Fruit fly (Drosophila melanogaster) whole organism, embryonic: ENCODE results near the gene Cbp20.

Experiments used
- Ada2b ChIP-seq: fragments of 200-800 bp; sonication (Bioruptor generic); IDR thresholded peaks from 2 replicates; pipeline ENCODE4 v1.3.6; 2022; ENCODE audit warnings: missing biosample characterization, missing genetic modification characterization
- Bgb ChIP-seq: fragments of 200-800 bp; sonication (Bioruptor generic); IDR thresholded peaks from 2 replicates; pipeline ENCODE4 v1.3.6; 2022; ENCODE audit warnings: missing biosample characterization, missing genetic modification characterization; ENCODE audit not compliant: partially characterized antibody
- CG11085 ChIP-seq: fragments of 200-800 bp; sonication (Bioruptor generic); IDR thresholded peaks from 2 replicates; pipeline ENCODE4 v1.3.6; 2022; ENCODE audit warnings: missing biosample characterization, missing genetic modification characterization
- CG11398 ChIP-seq: fragments of 200-800 bp; sonication (Bioruptor generic); optimal IDR thresholded peaks from 2 replicates; lab custom pipeline; 2016; ENCODE audit warnings: missing biosample characterization, missing genetic modification characterization
- CG12391 ChIP-seq: fragments of 200-800 bp; sonication (Bioruptor generic); optimal IDR thresholded peaks from 3 replicates; lab custom pipeline; 2018; ENCODE audit warnings: missing biosample characterization, mild to moderate bottlenecking, missing genetic modification characterization, moderate library complexity
- CG12744 ChIP-seq: fragments of 200-800 bp; sonication (Bioruptor generic); optimal IDR thresholded peaks from 2 replicates; lab custom pipeline; 2016; ENCODE audit warnings: missing biosample characterization, missing genetic modification characterization
- CG15011 ChIP-seq: fragments of 200-800 bp; sonication (Bioruptor generic); optimal IDR thresholded peaks from 3 replicates; lab custom pipeline; 2018; ENCODE audit warnings: missing biosample characterization, mild to moderate bottlenecking, missing genetic modification characterization
- CG15073 ChIP-seq: fragments of 200-800 bp; sonication (Bioruptor generic); optimal IDR thresholded peaks from 2 replicates; lab custom pipeline; 2016; ENCODE audit warnings: missing biosample characterization, missing genetic modification characterization
- CG1602 ChIP-seq: fragments of 200-800 bp; sonication (Bioruptor generic); optimal IDR thresholded peaks from 3 replicates; lab custom pipeline; 2016; ENCODE audit warnings: missing biosample characterization, missing genetic modification characterization
- CG16815 ChIP-seq: fragments of 200-800 bp; sonication (Bioruptor generic); optimal IDR thresholded peaks from 3 replicates; lab custom pipeline; 2017; ENCODE audit warnings: missing biosample characterization, mild to moderate bottlenecking, missing genetic modification characterization
- CG17359 ChIP-seq: fragments of 200-800 bp; sonication (Bioruptor generic); optimal IDR thresholded peaks from 3 replicates; lab custom pipeline; 2018; ENCODE audit warnings: missing biosample characterization, mild to moderate bottlenecking, missing genetic modification characterization, moderate library complexity
- CG17802 ChIP-seq: fragments of 200-800 bp; sonication (Bioruptor generic); optimal IDR thresholded peaks from 2 replicates; lab custom pipeline; 2018; ENCODE audit warnings: missing biosample characterization, mild to moderate bottlenecking, missing genetic modification characterization, moderate library complexity
- CG2712 ChIP-seq: fragments of 200-800 bp; optimal IDR thresholded peaks from 3 replicates; lab custom pipeline; 2019; ENCODE audit warnings: missing biosample characterization, mild to moderate bottlenecking, missing genetic modification characterization, moderate library complexity
- CG3995 ChIP-seq: fragments of 200-800 bp; sonication (Bioruptor generic); optimal IDR thresholded peaks from 3 replicates; lab custom pipeline; 2016; ENCODE audit warnings: missing biosample characterization, missing genetic modification characterization
- CG4328 ChIP-seq: fragments of 200-800 bp; sonication (Bioruptor generic); optimal IDR thresholded peaks from 3 replicates; lab custom pipeline; 2017; ENCODE audit warnings: missing biosample characterization, missing genetic modification reagents, missing genetic modification characterization
- CG4854 ChIP-seq: fragments of 200-800 bp; sonication (Bioruptor generic); optimal IDR thresholded peaks from 2 replicates; lab custom pipeline; 2016; ENCODE audit warnings: missing biosample characterization, missing genetic modification characterization, inconsistent platforms
- CG5953 ChIP-seq: fragments of 200-800 bp; sonication (Bioruptor generic); IDR thresholded peaks from 2 replicates; pipeline ENCODE4 v1.3.6; 2022; ENCODE audit warnings: missing biosample characterization, missing genetic modification characterization
- CG6254 ChIP-seq: fragments of 200-800 bp; sonication (Bioruptor generic); optimal IDR thresholded peaks from 3 replicates; lab custom pipeline; 2017; ENCODE audit warnings: mild to moderate bottlenecking, missing biosample characterization, missing genetic modification reagents, missing genetic modification characterization
- CG6683 ChIP-seq: fragments of 200-800 bp; sonication (Bioruptor generic); optimal IDR thresholded peaks from 2 replicates; lab custom pipeline; 2017; ENCODE audit warnings: missing biosample characterization, mild to moderate bottlenecking, missing genetic modification characterization, missing genetic modification reagents
- CG8924 ChIP-seq: fragments of 200-800 bp; optimal IDR thresholded peaks from 3 replicates; lab custom pipeline; 2019; ENCODE audit warnings: missing biosample characterization, mild to moderate bottlenecking, missing genetic modification characterization, moderate library complexity
- Dbx ChIP-seq: fragments of 200-800 bp; sonication (Bioruptor generic); IDR thresholded peaks from 3 replicates; pipeline ENCODE4 v1.3.6; 2022; ENCODE audit warnings: missing biosample characterization, missing genetic modification characterization
- Doc2 ChIP-seq: fragments of 200-800 bp; sonication (Bioruptor generic); IDR thresholded peaks from 2 replicates; pipeline ENCODE4 v1.3.6; 2022; ENCODE audit warnings: missing biosample characterization, missing genetic modification characterization
- HmgZ ChIP-seq: fragments of 200-800 bp; sonication (Bioruptor generic); optimal IDR thresholded peaks from 2 replicates; lab custom pipeline; 2018; ENCODE audit warnings: missing biosample characterization, mild to moderate bottlenecking, missing genetic modification characterization
- Med ChIP-seq: fragments of 200-800 bp; sonication (Bioruptor generic); peaks from one replicate; lab custom pipeline; 2016; ENCODE audit warnings: missing biosample characterization, missing genetic modification characterization, mild to moderate bottlenecking, inconsistent platforms, moderate library complexity
- NFAT ChIP-seq: fragments of 200-800 bp; sonication (Bioruptor generic); IDR thresholded peaks from 2 replicates; pipeline ENCODE4 v1.3.6; 2022; ENCODE audit warnings: missing biosample characterization, missing genetic modification characterization
- Oaz ChIP-seq: fragments of 200-800 bp; sonication (Bioruptor generic); IDR thresholded peaks from 2 replicates; pipeline ENCODE4 v1.3.6; 2022; ENCODE audit warnings: missing biosample characterization, missing genetic modification characterization
- Pdp1 ChIP-seq, 2 experiments: fragments of 200-800 bp; sonication (Bioruptor generic); optimal IDR thresholded peaks; 3 replicates each; lab custom pipeline; 2016; ENCODE audit warnings: missing biosample characterization in 2 of 2, missing genetic modification characterization in 2 of 2, mild to moderate bottlenecking in 1 of 2, moderate library complexity in 1 of 2
- Tbp ChIP-seq: fragments of >200 bp; optimal IDR thresholded peaks from 2 replicates; lab custom pipeline; 2018; ENCODE audit warnings: missing biosample characterization, missing genetic modification characterization
- Xbp1 ChIP-seq: fragments of 200-800 bp; sonication (Bioruptor generic); optimal IDR thresholded peaks from 3 replicates; lab custom pipeline; 2016; ENCODE audit warnings: missing biosample characterization, mild to moderate bottlenecking, missing genetic modification characterization
- abd-A ChIP-seq: fragments of 200-800 bp; sonication (Bioruptor generic); optimal IDR thresholded peaks from 3 replicates; lab custom pipeline; 2019; ENCODE audit warnings: missing biosample characterization, mild to moderate bottlenecking, missing genetic modification characterization, moderate library complexity
- bigmax ChIP-seq: fragments of 200-800 bp; sonication (Bioruptor generic); optimal IDR thresholded peaks from 2 replicates; lab custom pipeline; 2018; ENCODE audit warnings: missing biosample characterization, mild to moderate bottlenecking, missing genetic modification characterization
- br ChIP-seq: fragments of >200 bp; optimal IDR thresholded peaks from 2 replicates; lab custom pipeline; 2017
- btn ChIP-seq: fragments of 200-800 bp; sonication (Bioruptor generic); optimal IDR thresholded peaks from 2 replicates; lab custom pipeline; 2016; ENCODE audit warnings: missing biosample characterization, missing genetic modification characterization
- chm ChIP-seq: fragments of 200-800 bp; sonication (Bioruptor generic); IDR thresholded peaks from 2 replicates; pipeline ENCODE4 v1.3.6; 2022; ENCODE audit warnings: missing biosample characterization, missing genetic modification characterization
- dysf ChIP-seq: fragments of 200-800 bp; sonication (Bioruptor generic); IDR thresholded peaks from 3 replicates; pipeline ENCODE4 v1.3.6; 2022; ENCODE audit warnings: missing biosample characterization, missing genetic modification characterization
- gce ChIP-seq: fragments of 200-800 bp; sonication (Bioruptor generic); IDR thresholded peaks from 3 replicates; pipeline ENCODE4 v1.3.6; 2022; ENCODE audit warnings: missing biosample characterization, missing genetic modification characterization
- gcm ChIP-seq: fragments of 200-800 bp; sonication (Bioruptor generic); optimal IDR thresholded peaks from 2 replicates; lab custom pipeline; 2019; ENCODE audit warnings: missing biosample characterization, mild to moderate bottlenecking, missing genetic modification characterization, moderate library complexity
- gem ChIP-seq: fragments of 200-800 bp; sonication (Bioruptor generic); optimal IDR thresholded peaks from 2 replicates; lab custom pipeline; 2019; ENCODE audit warnings: missing biosample characterization, mild to moderate bottlenecking, missing genetic modification characterization, moderate library complexity
- grau ChIP-seq: fragments of 200-800 bp; optimal IDR thresholded peaks from 3 replicates; lab custom pipeline; 2019; ENCODE audit warnings: missing biosample characterization, mild to moderate bottlenecking, missing genetic modification characterization, moderate library complexity
- ham ChIP-seq: fragments of 200-800 bp; sonication (Bioruptor generic); IDR thresholded peaks from 2 replicates; pipeline ENCODE4 v1.3.6; 2022; ENCODE audit warnings: missing biosample characterization, missing genetic modification characterization
- hth ChIP-seq: fragments of >200 bp; optimal IDR thresholded peaks from 2 replicates; lab custom pipeline; 2017; ENCODE audit warnings: inconsistent platforms
- jing ChIP-seq: fragments of 200-800 bp; sonication (Bioruptor generic); optimal IDR thresholded peaks from 2 replicates; lab custom pipeline; 2018; ENCODE audit warnings: missing biosample characterization, mild to moderate bottlenecking, missing genetic modification characterization
- lbe ChIP-seq: fragments of 200-800 bp; sonication (Bioruptor generic); optimal IDR thresholded peaks from 2 replicates; lab custom pipeline; 2016; ENCODE audit warnings: missing biosample characterization, mild to moderate bottlenecking, missing genetic modification characterization
- lmd ChIP-seq: fragments of 200-800 bp; sonication (Bioruptor generic); IDR thresholded peaks from 2 replicates; pipeline ENCODE4 v1.3.6; 2022; ENCODE audit warnings: missing biosample characterization, missing genetic modification characterization
- lov ChIP-seq, 2 experiments: fragments of 200-800 bp in 1 of 2; fragments of >200 bp in 1 of 2; sonication (Bioruptor generic) in 1 of 2; IDR thresholded peaks in 1 of 2; optimal IDR thresholded peaks in 1 of 2; 2 replicates in 1 of 2; 3 replicates in 1 of 2; pipeline versions ENCODE4 v1.3.6 to Lab custom; 2017 to 2022; ENCODE audit warnings: missing biosample characterization in 1 of 2, missing genetic modification characterization in 1 of 2
- luna ChIP-seq: fragments of 200-800 bp; sonication (Bioruptor generic); optimal IDR thresholded peaks from 2 replicates; lab custom pipeline; 2016; ENCODE audit warnings: missing biosample characterization, missing genetic modification characterization
- nerfin-1 ChIP-seq: fragments of 200-800 bp; sonication (Bioruptor generic); optimal IDR thresholded peaks from 3 replicates; lab custom pipeline; 2019; ENCODE audit warnings: missing biosample characterization, mild to moderate bottlenecking, missing genetic modification characterization, moderate library complexity
- org-1 ChIP-seq: fragments of 200-800 bp; sonication (Bioruptor generic); optimal IDR thresholded peaks from 2 replicates; lab custom pipeline; 2017; ENCODE audit warnings: missing biosample characterization, missing genetic modification characterization
- sd ChIP-seq: fragments of 200-800 bp; sonication (Bioruptor generic); optimal IDR thresholded peaks from 3 replicates; lab custom pipeline; 2018; ENCODE audit warnings: missing biosample characterization, mild to moderate bottlenecking, missing genetic modification characterization, moderate library complexity
- sens-2 ChIP-seq: fragments of 200-800 bp; sonication (Bioruptor generic); IDR thresholded peaks from 2 replicates; pipeline ENCODE4 v1.3.6; 2022; ENCODE audit warnings: missing biosample characterization, missing genetic modification characterization
- wdn ChIP-seq: fragments of 200-800 bp; sonication (Bioruptor generic); IDR thresholded peaks from 2 replicates; pipeline ENCODE4 v1.3.6; 2022; ENCODE audit warnings: missing biosample characterization, missing genetic modification characterization
- zfh2 ChIP-seq: fragments of 200-800 bp; sonication (Bioruptor generic); optimal IDR thresholded peaks from 2 replicates; lab custom pipeline; 2016; ENCODE audit warnings: missing biosample characterization, missing genetic modification characterization

The Cbp20 gene

dm6 chr3R:18168929-18169350, 4.5 kb downstream of the Cbp20 start (continued):
- TF ChIP-seq CG17802 (tag; lab: Kevin White, UChicago): peak; percentile 67
- 0 out of 3 replicates have a peak, but pooled peaks have one; percentile 46 for TF ChIP-seq dysf
- no peak for TF ChIP-seq CG15011
- no peak for TF ChIP-seq CG8924 (tag; lab: Kevin White, UChicago)
- TF ChIP-seq lbe: no peak
- TF ChIP-seq br: no peak
- no peak for TF ChIP-seq Oaz
- TF ChIP-seq CG12744: no peak
- TF ChIP-seq CG6254 (GFP tag; lab: Kevin White, UChicago): no peak
- TF ChIP-seq gem (tag; lab: Kevin White, UChicago): peak; percentile 9
- peak; percentile 75 for TF ChIP-seq Med (GFP tag; lab: Kevin White, UChicago)
- no peak for TF ChIP-seq CG6683 (GFP tag; lab: Kevin White, UChicago)
- 0 out of 2 replicates have a peak, but pooled peaks have one; percentile 5 for TF ChIP-seq CG5953 (GFP tag; lab: Robert Waterston, UW)
- TF ChIP-seq sd: no peak
- no peak for TF ChIP-seq bigmax (GFP tag; lab: Kevin White, UChicago)
- peak; percentile 10 to 87 for TF ChIP-seq Pdp1 (GFP tag; optimal IDR thresholded peaks at IDR 0.05; lab: Kevin White, UChicago)
- peak; percentile 3 for TF ChIP-seq Xbp1 (GFP tag; lab: Kevin White, UChicago)
- no peak for TF ChIP-seq ham (GFP tag; lab: Robert Waterston, UW)
- TF ChIP-seq Ada2b (GFP tag; lab: Robert Waterston, UW): no peak
- no peak for TF ChIP-seq Bgb
- TF ChIP-seq gcm: no peak
- no peak for TF ChIP-seq zfh2 (GFP tag; lab: Kevin White, UChicago)
- TF ChIP-seq hth (lab: Kevin White, UChicago): no peak
- TF ChIP-seq CG16815 (GFP tag; lab: Kevin White, UChicago): no peak
- no peak for TF ChIP-seq HmgZ
- TF ChIP-seq grau (tag; lab: Kevin White, UChicago): peak; percentile 71
- no peak for TF ChIP-seq CG11398
- no peak for TF ChIP-seq Dbx
- TF ChIP-seq wdn (GFP tag; lab: Robert Waterston, UW): no peak
- no peak for TF ChIP-seq sens-2 (GFP tag; lab: Robert Waterston, UW)
- TF ChIP-seq gce (GFP tag; lab: Robert Waterston, UW): no peak
- TF ChIP-seq CG17359: peak; percentile 22
- TF ChIP-seq nerfin-1 (tag; lab: Kevin White, UChicago): no peak
- peak; percentile 4 for TF ChIP-seq CG12391 (tag; lab: Kevin White, UChicago)
- no peak for TF ChIP-seq org-1 (GFP tag; lab: Kevin White, UChicago)
- no peak for TF ChIP-seq CG15073 (GFP tag; lab: Kevin White, UChicago)
- no peak for TF ChIP-seq CG11085 (GFP tag; lab: Robert Waterston, UW)
- TF ChIP-seq CG3995 (GFP tag; lab: Kevin White, UChicago): no peak
- no peak for TF ChIP-seq CG4854
- TF ChIP-seq CG4328 (GFP tag; lab: Kevin White, UChicago): no peak
- no peak for TF ChIP-seq CG1602 (GFP tag; lab: Kevin White, UChicago)
- no peak for TF ChIP-seq NFAT (GFP tag; lab: Robert Waterston, UW)
- TF ChIP-seq lmd (GFP tag; lab: Robert Waterston, UW): 0 out of 2 replicates have a peak, but pooled peaks have one; percentile 14
- no peak for TF ChIP-seq abd-A (tag; lab: Kevin White, UChicago)
- no peak for TF ChIP-seq jing (GFP tag; lab: Kevin White, UChicago)
- TF ChIP-seq chm: no peak
- no peak for TF ChIP-seq luna (GFP tag; lab: Kevin White, UChicago)
- no peak for TF ChIP-seq CG2712
- TF ChIP-seq btn (GFP tag; lab: Kevin White, UChicago): no peak
- no peak for TF ChIP-seq lov (optimal IDR thresholded peaks at IDR 0.05; lab: Kevin White, UChicago)
- no peak for TF ChIP-seq lov (GFP tag; IDR thresholded peaks at IDR 0.05; lab: Robert Waterston, UW)
- no peak for TF ChIP-seq Tbp
- TF ChIP-seq Doc2 (GFP tag; lab: Robert Waterston, UW): no peak
